Worm (Caenorhabditis elegans): ENCODE results near the gene vab-23.

DNA sequence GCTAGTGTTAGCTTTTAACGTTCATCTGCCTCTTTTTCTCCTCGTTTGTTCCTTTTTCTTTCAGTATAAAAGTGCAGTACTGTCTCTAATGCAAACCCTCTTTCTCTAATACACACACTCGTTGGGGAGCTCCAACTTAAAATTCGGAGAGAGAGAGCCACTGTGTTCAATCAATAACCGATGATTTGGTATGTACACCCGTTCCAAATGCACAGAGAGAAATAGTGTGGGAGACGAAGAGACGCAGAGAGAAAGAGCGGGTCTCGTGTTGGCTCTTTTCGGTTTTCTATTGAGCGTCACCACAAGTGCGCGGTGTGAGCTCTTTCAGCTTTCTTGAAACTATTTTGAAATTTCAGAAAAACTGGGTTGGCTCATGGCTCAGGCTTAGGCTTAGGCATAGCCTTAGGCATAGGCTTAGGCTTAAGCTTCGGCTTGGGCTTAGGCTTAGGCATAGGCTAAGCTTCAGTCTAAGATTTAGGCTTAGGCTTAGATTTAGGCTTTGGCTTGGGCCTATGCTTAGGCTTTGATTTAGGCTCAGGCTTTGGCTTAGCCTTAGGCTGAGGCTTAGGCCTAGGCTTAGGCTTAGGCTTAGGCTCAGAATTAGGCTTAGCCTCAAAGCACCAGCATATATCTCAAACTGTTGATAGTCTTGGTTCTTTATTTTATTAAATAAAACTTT lies 22.7 kb upstream of the vab-23 start:
- no peak for TF ChIP-seq nhr-11 (tag; optimal IDR thresholded peaks at IDR 0.05)
- no peak for TF ChIP-seq ceh-19 (GFP tag; optimal IDR thresholded peaks at IDR 0.05)
- no peak for TF ChIP-seq fkh-10 (GFP tag; optimal IDR thresholded peaks at IDR 0.05)
- TF ChIP-seq pros-1 (tag; optimal IDR thresholded peaks at IDR 0.05), result no peak
- TF ChIP-seq tbx-7 (tag; optimal IDR thresholded peaks at IDR 0.05), result no peak
- TF ChIP-seq ceh-2 (tag; optimal IDR thresholded peaks at IDR 0.05), result no peak
- TF ChIP-seq lin-11 (tag; optimal IDR thresholded peaks at IDR 0.05), result no peak

Data from whole organism, late embryonic.